Worm (Caenorhabditis elegans) whole organism, L4 larva: ENCODE results near the gene rha-2.

Experiments
- F37D6.2 ChIP-seq: sonication (generic microtip); optimal IDR thresholded peaks from 2 replicates; lab custom pipeline; 2016; ENCODE audit warnings: mild to moderate bottlenecking, missing genetic modification characterization, missing compliant biosample characterization
- R02D3.7 ChIP-seq: fragments of 150-350 bp; sonication (generic microtip); optimal IDR thresholded peaks from 3 replicates; lab custom pipeline; 2014; ENCODE audit warnings: missing biosample characterization, missing genetic modification characterization
- T20F7.1 ChIP-seq: fragments of 200-800 bp; sonication (Bioruptor generic); optimal IDR thresholded peaks from 2 replicates; lab custom pipeline; 2018; ENCODE audit warnings: mild to moderate bottlenecking, missing genetic modification characterization, missing compliant biosample characterization
- T26A8.4 ChIP-seq: fragments of 200-800 bp; sonication (Bioruptor generic); IDR thresholded peaks from 2 replicates; pipeline ENCODE4 v1.3.6; 2022; ENCODE audit warnings: missing genetic modification characterization, missing compliant biosample characterization
- ZK546.5 ChIP-seq, 2 experiments: sonication (generic microtip); optimal IDR thresholded peaks; 2 replicates each; lab custom pipeline; 2017; ENCODE audit warnings: missing biosample characterization in 2 of 2, missing genetic modification characterization in 2 of 2
- attf-4 ChIP-seq: sonication (generic microtip); optimal IDR thresholded peaks from 3 replicates; lab custom pipeline; 2017; ENCODE audit warnings: missing biosample characterization, missing genetic modification characterization
- ceh-20 ChIP-seq: fragments of 200-800 bp; sonication (Bioruptor generic); IDR thresholded peaks from 2 replicates; pipeline ENCODE4 v1.3.6; 2022; ENCODE audit warnings: missing genetic modification reagents, missing genetic modification characterization, missing compliant biosample characterization
- ceh-44 ChIP-seq: fragments of 200-800 bp; sonication (Bioruptor generic); IDR thresholded peaks from 2 replicates; pipeline ENCODE4 v1.3.6; 2022; ENCODE audit warnings: missing genetic modification reagents, missing genetic modification characterization, missing compliant biosample characterization
- ceh-82 ChIP-seq: sonication (generic microtip); optimal IDR thresholded peaks from 2 replicates; lab custom pipeline; 2017; ENCODE audit warnings: missing biosample characterization, missing genetic modification characterization
- ces-1 ChIP-seq: fragments of 150-350 bp; sonication (generic microtip); optimal IDR thresholded peaks from 4 replicates; lab custom pipeline; 2014; ENCODE audit warnings: missing biosample characterization, missing genetic modification reagents, missing genetic modification characterization
- daf-16 ChIP-seq, 3 experiments: sonication (generic microtip); optimal IDR thresholded peaks; 2 replicates each; lab custom pipeline; 2016 to 2017; ENCODE audit warnings: missing genetic modification characterization in 3 of 3, missing genetic modification reagents in 3 of 3, mild to moderate bottlenecking in 2 of 3, missing compliant biosample characterization in 2 of 3, missing biosample characterization in 1 of 3, moderate library complexity in 1 of 3
- daf-8 ChIP-seq: fragments of 200-800 bp; sonication (Bioruptor generic); IDR thresholded peaks from 2 replicates; pipeline ENCODE4 v1.3.6; 2022; ENCODE audit warnings: missing genetic modification characterization, missing compliant biosample characterization
- dmd-6 ChIP-seq: fragments of 200-800 bp; sonication (Bioruptor generic); IDR thresholded peaks from 2 replicates; pipeline ENCODE4 v1.3.6; 2022; ENCODE audit warnings: missing genetic modification reagents, missing genetic modification characterization, missing compliant biosample characterization
- dve-1 ChIP-seq: sonication (generic microtip); optimal IDR thresholded peaks from 2 replicates; lab custom pipeline; 2017; ENCODE audit warnings: antibody characterized with exemption, mild to moderate bottlenecking, missing genetic modification characterization, missing compliant biosample characterization; ENCODE audit not compliant: insufficient read depth
- egl-27 ChIP-seq: sonication (generic microtip); optimal IDR thresholded peaks from 3 replicates; lab custom pipeline; 2017; ENCODE audit warnings: missing biosample characterization, missing genetic modification reagents, missing genetic modification characterization
- fos-1 ChIP-seq: fragments of 150-350 bp; optimal IDR thresholded peaks from 2 replicates; lab custom pipeline; 2014; ENCODE audit warnings: missing biosample characterization, missing genetic modification characterization
- gei-8 ChIP-seq: fragments of 200-800 bp; sonication (Bioruptor generic); optimal IDR thresholded peaks from 2 replicates; lab custom pipeline; 2018; ENCODE audit warnings: mild to moderate bottlenecking, missing genetic modification characterization, missing compliant biosample characterization
- hlh-11 ChIP-seq: fragments of 200-800 bp; sonication (Bioruptor generic); optimal IDR thresholded peaks from 2 replicates; lab custom pipeline; 2018; ENCODE audit warnings: mild to moderate bottlenecking, missing genetic modification characterization, missing compliant biosample characterization
- hlh-30 ChIP-seq: sonication (generic microtip); optimal IDR thresholded peaks from 2 replicates; lab custom pipeline; 2017; ENCODE audit warnings: antibody characterized with exemption, mild to moderate bottlenecking, missing genetic modification characterization, missing compliant biosample characterization; ENCODE audit not compliant: insufficient read depth
- hmg-1.1 ChIP-seq: fragments of 200-800 bp; sonication (Bioruptor generic); IDR thresholded peaks from 2 replicates; pipeline ENCODE4 v1.3.6; 2022; ENCODE audit warnings: missing genetic modification reagents, missing genetic modification characterization, missing compliant biosample characterization
- lim-7 ChIP-seq: fragments of 200-800 bp; sonication (Bioruptor generic); IDR thresholded peaks from 2 replicates; pipeline ENCODE4 v1.3.6; 2022; ENCODE audit warnings: missing genetic modification characterization, missing compliant biosample characterization
- lin-1 ChIP-seq: fragments of 200-800 bp; sonication (Bioruptor generic); IDR thresholded peaks from 2 replicates; pipeline ENCODE4 v1.3.6; 2022; ENCODE audit warnings: missing genetic modification reagents, missing genetic modification characterization, missing compliant biosample characterization
- lin-15B ChIP-seq: fragments of 150-350 bp; sonication (generic microtip); optimal IDR thresholded peaks from 3 replicates; lab custom pipeline; 2014; ENCODE audit warnings: missing biosample characterization, missing genetic modification characterization
- lin-38 ChIP-seq: fragments of 200-800 bp; sonication (Bioruptor generic); IDR thresholded peaks from 2 replicates; pipeline ENCODE4 v1.3.6; 2022; ENCODE audit warnings: missing genetic modification reagents, missing genetic modification characterization, missing compliant biosample characterization
- lsy-2 ChIP-seq, 2 experiments: fragments of 150-350 bp in 1 of 2; sonication (generic microtip) in 1 of 2; optimal IDR thresholded peaks; 2 replicates each; lab custom pipeline; 2014 to 2017; ENCODE audit warnings: missing biosample characterization in 2 of 2, missing genetic modification characterization in 2 of 2
- madf-9 ChIP-seq: fragments of 200-800 bp; sonication (Bioruptor generic); conservative IDR thresholded peaks from 2 replicates; pipeline ENCODE4 v1.3.6; 2022; ENCODE audit warnings: missing genetic modification reagents, missing genetic modification characterization, missing compliant biosample characterization
- mdl-1 ChIP-seq, 2 experiments: fragments of 150-350 bp in 1 of 2; sonication (generic microtip) in 1 of 2; optimal IDR thresholded peaks; 2 replicates each; lab custom pipeline; 2014 to 2017; ENCODE audit warnings: missing biosample characterization in 2 of 2, missing genetic modification characterization in 2 of 2
- mes-2 ChIP-seq: sonication (generic microtip); optimal IDR thresholded peaks from 2 replicates; lab custom pipeline; 2016; ENCODE audit warnings: missing genotype, mild to moderate bottlenecking, missing genetic modification characterization, missing compliant biosample characterization; ENCODE audit not compliant: poor library complexity, severe bottlenecking
- mxl-2 ChIP-seq: fragments of 200-800 bp; sonication (Bioruptor generic); conservative IDR thresholded peaks from 2 replicates; pipeline ENCODE4 v1.3.6; 2022; ENCODE audit warnings: missing genetic modification reagents, missing genetic modification characterization, missing compliant biosample characterization
- mxl-3 ChIP-seq: fragments of 200-800 bp; sonication (Bioruptor generic); optimal IDR thresholded peaks from 2 replicates; lab custom pipeline; 2018; ENCODE audit warnings: mild to moderate bottlenecking, missing genetic modification characterization, missing compliant biosample characterization
- nhr-102 ChIP-seq: sonication (generic microtip); optimal IDR thresholded peaks from 2 replicates; lab custom pipeline; 2016; ENCODE audit warnings: mild to moderate bottlenecking, missing genetic modification characterization, moderate library complexity, missing compliant biosample characterization
- nhr-25 ChIP-seq: sonication (generic microtip); optimal IDR thresholded peaks from 2 replicates; lab custom pipeline; 2017; ENCODE audit warnings: missing genetic modification characterization, mild to moderate bottlenecking, missing compliant biosample characterization, antibody characterized with exemption, moderate library complexity, borderline replicate concordance; ENCODE audit not compliant: insufficient read depth
- nhr-41 ChIP-seq: fragments of 200-800 bp; sonication (Bioruptor generic); IDR thresholded peaks from 2 replicates; pipeline ENCODE4 v1.3.6; 2022; ENCODE audit warnings: missing genetic modification reagents, missing genetic modification characterization, missing compliant biosample characterization
- nhr-48 ChIP-seq: sonication (generic microtip); optimal IDR thresholded peaks from 2 replicates; lab custom pipeline; 2016; ENCODE audit warnings: mild to moderate bottlenecking, missing genetic modification characterization, missing compliant biosample characterization
- nhr-77 ChIP-seq: fragments of 150-350 bp; optimal IDR thresholded peaks from 2 replicates; lab custom pipeline; 2014; ENCODE audit warnings: missing biosample characterization, missing genetic modification characterization
- php-3 ChIP-seq: fragments of 200-800 bp; sonication (Bioruptor generic); IDR thresholded peaks from 2 replicates; pipeline ENCODE4 v1.3.6; 2022; ENCODE audit warnings: missing genetic modification reagents, missing genetic modification characterization, missing compliant biosample characterization
- pqm-1 ChIP-seq: sonication (generic microtip); optimal IDR thresholded peaks from 2 replicates; lab custom pipeline; 2017; ENCODE audit warnings: missing biosample characterization, missing genetic modification characterization
- rbr-2 ChIP-seq: sonication (generic microtip); optimal IDR thresholded peaks from 2 replicates; lab custom pipeline; 2016; ENCODE audit warnings: missing genotype, missing genetic modification characterization, missing compliant biosample characterization
- sdz-12 ChIP-seq: fragments of 200-800 bp; sonication (Bioruptor generic); optimal IDR thresholded peaks from 2 replicates; lab custom pipeline; 2018; ENCODE audit warnings: mild to moderate bottlenecking, missing genetic modification characterization, missing compliant biosample characterization
- snpc-4 ChIP-seq: fragments of 150-350 bp; optimal IDR thresholded peaks from 2 replicates; lab custom pipeline; 2014; ENCODE audit warnings: missing biosample characterization, missing genetic modification characterization
- tra-1 ChIP-seq: fragments of 200-800 bp; sonication (Bioruptor generic); IDR thresholded peaks from 2 replicates; pipeline ENCODE4 v1.3.6; 2022; ENCODE audit warnings: missing genetic modification reagents, missing genetic modification characterization, missing compliant biosample characterization
- unc-62 ChIP-seq, 3 experiments: fragments of 150-350 bp in 1 of 3; sonication (generic microtip); optimal IDR thresholded peaks in 2 of 3; peaks in 1 of 3; 1 replicate in 1 of 3; 2 replicates in 2 of 3; lab custom pipeline; 2014 to 2017; ENCODE audit warnings: missing biosample characterization in 3 of 3, missing genetic modification characterization in 3 of 3, missing genetic modification reagents in 3 of 3, missing genotype in 1 of 3
- zag-1 ChIP-seq: fragments of 150-350 bp; optimal IDR thresholded peaks from 2 replicates; lab custom pipeline; 2014; ENCODE audit warnings: missing biosample characterization, missing genetic modification characterization
- zfp-2 ChIP-seq: sonication (generic microtip); optimal IDR thresholded peaks from 2 replicates; lab custom pipeline; 2016; ENCODE audit warnings: mild to moderate bottlenecking, missing genetic modification characterization, missing compliant biosample characterization
- zip-2 ChIP-seq: fragments of 150-350 bp; optimal IDR thresholded peaks from 2 replicates; lab custom pipeline; 2014; ENCODE audit warnings: missing biosample characterization, missing genetic modification characterization
- ztf-7 ChIP-seq: fragments of 150-350 bp; optimal IDR thresholded peaks from 2 replicates; lab custom pipeline; 2014; ENCODE audit warnings: missing biosample characterization, missing genetic modification characterization

rha-2 gene

DNA sequence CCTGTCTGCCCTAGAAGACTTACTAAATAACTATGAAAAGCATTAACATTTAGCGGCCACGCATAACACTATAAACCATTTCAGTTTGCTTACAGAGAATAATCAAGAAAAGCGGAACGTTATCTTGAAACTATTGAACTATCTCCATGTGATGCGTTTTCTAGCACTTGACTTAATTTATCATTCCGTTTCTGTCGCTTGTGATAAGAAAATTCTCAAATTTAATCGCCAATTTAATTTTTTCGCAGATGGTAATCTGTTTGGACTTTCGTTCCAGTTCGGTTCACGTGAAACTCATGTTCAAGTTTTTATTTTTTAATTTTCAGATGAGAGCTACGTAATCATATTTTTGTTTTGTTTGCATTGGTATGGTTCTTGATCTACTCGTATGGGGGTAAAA is 42.6 kb upstream of the rha-2 start (continued):
- TF ChIP-seq R02D3.7 (tag; lab: Kevin White, UChicago) (no peak), attf-4 (no peak), ceh-44 (GFP tag; lab: Robert Waterston, UW) (no peak), zag-1 (tag; lab: Kevin White, UChicago) (no peak), hlh-11 (peak; percentile 87), lim-7 (GFP tag; lab: Robert Waterston, UW) (no peak), mdl-1 (tag; optimal IDR thresholded peaks at IDR 0.05; lab: Kevin White, UChicago) (peak in 1 of 2 experiments; percentile 64), dve-1 (peak; percentile 94), hmg-1.1 (GFP tag; lab: Robert Waterston, UW) (no peak), pqm-1 (tag; lab: Kevin White, UChicago) (peak; percentile 78), tra-1 (GFP tag; lab: Robert Waterston, UW) (0 out of 2 replicates have a peak, but pooled peaks have one; percentile 41), php-3 (peak; percentile 77), unc-62 (GFP tag; optimal IDR thresholded peaks at IDR 0.05 in 1 of 2; lab: Kevin White, UChicago) (no peak), unc-62 (tag; optimal IDR thresholded peaks at IDR 0.05; lab: Kevin White, UChicago) (no peak), nhr-102 (tag; lab: Kevin White, UChicago) (no peak), lin-38 (GFP tag; lab: Robert Waterston, UW) (no peak), ceh-20 (GFP tag; lab: Robert Waterston, UW) (peak; percentile 56; the same call in 1 of the 2 replicates), ceh-82 (tag; lab: Kevin White, UChicago) (no peak), egl-27 (no peak), snpc-4 (tag; lab: Kevin White, UChicago) (no peak), lsy-2 (tag; optimal IDR thresholded peaks at IDR 0.05; lab: Kevin White, UChicago) (peak in 1 of 2 experiments; percentile 8), zfp-2 (tag; lab: Kevin White, UChicago) (no peak), nhr-25 (tag; lab: Kevin White, UChicago) (no peak), daf-8 (0 out of 2 replicates have a peak, but pooled peaks have one; percentile 6)

- no peak for TF ChIP-seq fos-1 (tag; lab: Kevin White, UChicago)
- TF ChIP-seq daf-16 (GFP tag; optimal IDR thresholded peaks at IDR 0.05; lab: Kevin White, UChicago) = no peak
- peak; percentile 37 for TF ChIP-seq daf-16 (tag; optimal IDR thresholded peaks at IDR 0.05; lab: Kevin White, UChicago)
Observed at ce11 chrIII:8656055-8656454, 41.7 kb upstream of the rha-2 start.

ce11 chrIII:8655412-8655811 is 41.0 kb upstream of the rha-2 start:
- TF ChIP-seq ceh-20 (GFP tag; lab: Robert Waterston, UW) (no peak), ztf-7 (tag; lab: Kevin White, UChicago) (no peak), daf-16 (GFP tag; optimal IDR thresholded peaks at IDR 0.05; lab: Kevin White, UChicago) (no peak), daf-16 (tag; optimal IDR thresholded peaks at IDR 0.05; lab: Kevin White, UChicago) (no peak), T20F7.1 (peak; percentile 6), daf-8 (no peak), madf-9 (GFP tag; lab: Robert Waterston, UW) (no peak), nhr-48 (tag; lab: Kevin White, UChicago) (peak; percentile 22), rbr-2 (tag; lab: Kevin White, UChicago) (no peak), nhr-77 (tag; lab: Kevin White, UChicago) (no peak), mxl-2 (GFP tag; lab: Robert Waterston, UW) (0 out of 2 replicates have a peak, but pooled peaks have one; percentile 41), F37D6.2 (no peak), dmd-6 (GFP tag; lab: Robert Waterston, UW) (peak; percentile 30; the same call in 1 of the 2 replicates), lin-15B (tag; lab: Kevin White, UChicago) (no peak), gei-8 (GFP tag; lab: Kevin White, UChicago) (no peak), sdz-12 (GFP tag; lab: Kevin White, UChicago) (no peak), ZK546.5 (tag; optimal IDR thresholded peaks at IDR 0.05; lab: Kevin White, UChicago) (no peak), nhr-25 (tag; lab: Kevin White, UChicago) (no peak), lim-7 (GFP tag; lab: Robert Waterston, UW) (no peak), nhr-41 (GFP tag; lab: Robert Waterston, UW) (no peak), mes-2 (tag; lab: Kevin White, UChicago) (no peak), hlh-30 (tag; lab: Kevin White, UChicago) (peak; percentile 59), hlh-11 (no peak), lin-1 (GFP tag; lab: Robert Waterston, UW) (no peak), T26A8.4 (no peak), ces-1 (GFP tag; lab: Kevin White, UChicago) (no peak), mxl-3 (GFP tag; lab: Kevin White, UChicago) (no peak), zip-2 (no peak), snpc-4 (tag; lab: Kevin White, UChicago) (no peak)
